Worm (Caenorhabditis elegans): ENCODE results near the gene H04M03.12.

ce11 chrIV:5939122-5939521 lies 36.0 kb upstream of the H04M03.12 start, which contains the start of gene mcu-1:
- no peak for TF ChIP-seq lin-11 (tag; optimal IDR thresholded peaks at IDR 0.05)
- no peak for TF ChIP-seq F13H6.1 (tag; optimal IDR thresholded peaks at IDR 0.05)
- no peak for TF ChIP-seq ceh-19 (GFP tag; optimal IDR thresholded peaks at IDR 0.05)
- no peak for TF ChIP-seq ceh-30 (tag; optimal IDR thresholded peaks at IDR 0.05)
- TF ChIP-seq elt-2 (tag; optimal IDR thresholded peaks at IDR 0.05), result no peak
- TF ChIP-seq dve-1 (tag; optimal IDR thresholded peaks at IDR 0.05), result no peak
- no peak for TF ChIP-seq pha-4 (tag; optimal IDR thresholded peaks at IDR 0.05)
- no peak for TF ChIP-seq lim-6 (tag; optimal IDR thresholded peaks at IDR 0.05)
- no peak for TF ChIP-seq dmd-4 (tag; optimal IDR thresholded peaks at IDR 0.05; ENCODE audit: borderline replicate concordance)
- no peak for TF ChIP-seq tbx-7 (tag; optimal IDR thresholded peaks at IDR 0.05)
- no peak for TF ChIP-seq nhr-11 (tag; optimal IDR thresholded peaks at IDR 0.05)
- TF ChIP-seq unc-42 (tag; optimal IDR thresholded peaks at IDR 0.05), result no peak
- no peak for TF ChIP-seq ama-1 (optimal IDR thresholded peaks at IDR 0.05)

All from whole organism, late embryonic.